Worm (Caenorhabditis elegans): ENCODE results near the gene R105.5.

- TF ChIP-seq flt-1 (GFP tag; IDR thresholded peaks at IDR 0.05) (no peak), tab-1 (GFP tag; IDR thresholded peaks at IDR 0.05) (no peak), T22C8.4 (GFP tag; IDR thresholded peaks at IDR 0.05) (no peak)
Observed at ce11 chrIV:4608661-4609060, 27.4 kb upstream of the R105.5 start.
